Worm (Caenorhabditis elegans): ENCODE data around the gene vkmt-1.

ce11 chrIV:12259161-12259870 lies 19.2 kb upstream of the vkmt-1 start, which contains the start of gene Y39C12A.9:
- TF ChIP-seq unc-62 (GFP tag; optimal IDR thresholded peaks at IDR 0.05) (no peak), nhr-25 (tag; optimal IDR thresholded peaks at IDR 0.05) (no peak), nhr-12 (tag; optimal IDR thresholded peaks at IDR 0.05) (no peak), aly-2 (tag; optimal IDR thresholded peaks at IDR 0.05) (no peak), unc-55 (GFP tag; optimal IDR thresholded peaks at IDR 0.05) (peak; percentile 14)
